Fruit fly (Drosophila melanogaster): ENCODE data around the gene Prosbeta6.

- TF ChIP-seq EcR (GFP tag; optimal IDR thresholded peaks at IDR 0.05) = no peak
- TF ChIP-seq psq (optimal IDR thresholded peaks at IDR 0.05) = no peak
Measured at dm6 chr3L:16586989-16587388, 23.2 kb downstream of the Prosbeta6 start, which contains the start of the genes Syx8 and CG32163.

Measured in whole organism.